Fruit fly (Drosophila melanogaster): ENCODE measurements around the gene CG17378.

CG17378 gene

dm6 chr2L:6800794-6801193 lies 27.0 kb downstream of the CG17378 start, which contains the start of gene CG17376:
TSS of gene CG17376 (minus strand) at chr2L:6800894.
- TF ChIP-seq fd102C (GFP tag; optimal IDR thresholded peaks at IDR 0.05), result no peak
- TF ChIP-seq CG1024 (GFP tag; IDR thresholded peaks at IDR 0.05), result no peak
- no peak for TF ChIP-seq phol (tag; optimal IDR thresholded peaks at IDR 0.05)
- no peak for TF ChIP-seq CG34422 (GFP tag; IDR thresholded peaks at IDR 0.05)
- no peak for TF ChIP-seq CG15514 (GFP tag; optimal IDR thresholded peaks at IDR 0.05)
- no peak for TF ChIP-seq gcm (GFP tag; optimal IDR thresholded peaks at IDR 0.05)
- no peak for TF ChIP-seq br (optimal IDR thresholded peaks at IDR 0.05)
- no peak for TF ChIP-seq NC2β (GFP tag; optimal IDR thresholded peaks at IDR 0.05)
- TF ChIP-seq Lhr (GFP tag; optimal IDR thresholded peaks at IDR 0.05), result no peak
- TF ChIP-seq jigr1 (GFP tag; IDR thresholded peaks at IDR 0.05), result no peak
- TF ChIP-seq Hr39 (optimal IDR thresholded peaks at IDR 0.05), result no peak
- TF ChIP-seq disco-r (GFP tag; optimal IDR thresholded peaks at IDR 0.05), result no peak

- TF ChIP-seq fd102C (GFP tag; optimal IDR thresholded peaks at IDR 0.05) (no peak), psq (GFP tag; optimal IDR thresholded peaks at IDR 0.05) (no peak), slou (GFP tag; optimal IDR thresholded peaks at IDR 0.05) (no peak), Rfx (GFP tag; IDR thresholded peaks at IDR 0.05) (no peak), NC2β (GFP tag; optimal IDR thresholded peaks at IDR 0.05) (no peak), CG10267 (tag; optimal IDR thresholded peaks at IDR 0.05) (no peak)
Measured at dm6 chr2L:6802740-6803139, 28.9 kb downstream of the CG17378 start, which contains the start of the genes CG17377 and Daao2. TSS of gene CG17377 (minus strand) at chr2L:6802840. TSS of gene Daao2 (plus strand) at chr2L:6803011.

dm6 chr2L:6805783-6806182 lies 31.9 kb downstream of the CG17378 start, which contains the start of gene CG17375:
TSS of gene CG17375 (minus strand) at chr2L:6805792.
- no peak for TF ChIP-seq CG15073 (GFP tag; optimal IDR thresholded peaks at IDR 0.05)
- peak in 1 of 2 experiments; percentile 39 for TF ChIP-seq prd (optimal IDR thresholded peaks at IDR 0.05)
- TF ChIP-seq prd (GFP tag; IDR thresholded peaks at IDR 0.05), result no peak
- TF ChIP-seq CG6654 (GFP tag; optimal IDR thresholded peaks at IDR 0.05), result peak; percentile 92
- TF ChIP-seq Gsc (GFP tag; IDR thresholded peaks at IDR 0.05), result no peak
- no peak for TF ChIP-seq CG34224 (GFP tag; IDR thresholded peaks at IDR 0.05; ENCODE audit: partially characterized antibody)
- no peak for TF ChIP-seq CG17361 (GFP tag; IDR thresholded peaks at IDR 0.05)

- TF ChIP-seq zfh1 (GFP tag; IDR thresholded peaks at IDR 0.05) (no peak), Usf (GFP tag; optimal IDR thresholded peaks at IDR 0.05) (no peak), sens (GFP tag) (no peak), odd (GFP tag; optimal IDR thresholded peaks at IDR 0.05) (no peak), CG17328 (GFP tag; IDR thresholded peaks at IDR 0.05) (no peak), Deaf1 (tag; optimal IDR thresholded peaks at IDR 0.05) (peak; percentile 65), CG12299 (tag; optimal IDR thresholded peaks at IDR 0.05) (no peak), CG10543 (GFP tag; optimal IDR thresholded peaks at IDR 0.05) (no peak), Optix (GFP tag; IDR thresholded peaks at IDR 0.05) (no peak), CG7271 (tag; optimal IDR thresholded peaks at IDR 0.05) (no peak), CG11247 (GFP tag; IDR thresholded peaks at IDR 0.05) (no peak), cas (GFP tag; IDR thresholded peaks at IDR 0.05) (no peak), CG3163 (GFP tag; optimal IDR thresholded peaks at IDR 0.05) (no peak), Hr3 (GFP tag; optimal IDR thresholded peaks at IDR 0.05) (no peak), CG11504 (tag; optimal IDR thresholded peaks at IDR 0.05) (no peak), nmo (GFP tag; optimal IDR thresholded peaks at IDR 0.05) (no peak), Dad (GFP tag; optimal IDR thresholded peaks at IDR 0.05) (no peak), sisA (GFP tag; IDR thresholded peaks at IDR 0.05) (no peak), sqz (GFP tag; optimal IDR thresholded peaks at IDR 0.05) (no peak), NC2α (GFP tag; optimal IDR thresholded peaks at IDR 0.05) (no peak), crp (GFP tag; optimal IDR thresholded peaks at IDR 0.05) (no peak), HLH3B (GFP tag; IDR thresholded peaks at IDR 0.05) (no peak), hb (GFP tag; IDR thresholded peaks at IDR 0.05; ENCODE audit: partially characterized antibody) (no peak), sim (GFP tag; IDR thresholded peaks at IDR 0.05) (no peak), pzg (GFP tag; optimal IDR thresholded peaks at IDR 0.05) (no peak), onecut (GFP tag; IDR thresholded peaks at IDR 0.05) (no peak; the same call in 1 of the 2 replicates)
Measured at dm6 chr2L:6817493-6817892, 43.7 kb downstream of the CG17378 start.
